Fruit fly (Drosophila melanogaster) whole organism, pupa: ENCODE data around the gene ppk19.
A peak's percentile ranks its signal among the peaks of the same experiment; 100 is the strongest.

Source experiments
- CG10348 ChIP-seq: fragments of 200-800 bp; sonication (Bioruptor generic); IDR thresholded peaks from 2 replicates; pipeline ENCODE4 v1.3.6; 2022; ENCODE audit warnings: missing biosample characterization, missing genetic modification characterization
- CG14655 ChIP-seq: fragments of 200-800 bp; sonication (Bioruptor generic); optimal IDR thresholded peaks from 3 replicates; lab custom pipeline; 2017; ENCODE audit warnings: mild to moderate bottlenecking, missing biosample characterization, missing genetic modification reagents, missing genetic modification characterization
- CG15710 ChIP-seq: fragments of 200-800 bp; sonication (Bioruptor generic); optimal IDR thresholded peaks from 2 replicates; lab custom pipeline; 2018; ENCODE audit warnings: missing biosample characterization, mild to moderate bottlenecking, missing genetic modification characterization, moderate library complexity
- CG17806 ChIP-seq: fragments of 200-800 bp; sonication (Bioruptor generic); optimal IDR thresholded peaks from 2 replicates; lab custom pipeline; 2018; ENCODE audit warnings: missing biosample characterization, mild to moderate bottlenecking, missing genetic modification characterization, moderate library complexity
- CG34367 ChIP-seq: fragments of 200-800 bp; sonication (Bioruptor generic); optimal IDR thresholded peaks from 2 replicates; lab custom pipeline; 2018; ENCODE audit warnings: missing biosample characterization, mild to moderate bottlenecking, missing genetic modification characterization
- CG4496 ChIP-seq: fragments of 200-800 bp; sonication (Bioruptor generic); IDR thresholded peaks from 3 replicates; pipeline ENCODE4 v1.3.6; 2022; ENCODE audit warnings: missing biosample characterization, missing genetic modification characterization
- CG8159 ChIP-seq: fragments of 200-800 bp; sonication (Bioruptor generic); optimal IDR thresholded peaks from 3 replicates; lab custom pipeline; 2018; ENCODE audit warnings: missing biosample characterization, mild to moderate bottlenecking, missing genetic modification characterization, moderate library complexity
- CG8301 ChIP-seq: fragments of 200-800 bp; sonication (Bioruptor generic); optimal IDR thresholded peaks from 2 replicates; lab custom pipeline; 2018; ENCODE audit warnings: missing biosample characterization, mild to moderate bottlenecking, missing genetic modification characterization
- CG9948 ChIP-seq: fragments of 200-800 bp; sonication (Bioruptor generic); optimal IDR thresholded peaks from 2 replicates; lab custom pipeline; 2018; ENCODE audit warnings: missing biosample characterization, mild to moderate bottlenecking, missing genetic modification characterization, moderate library complexity
- EcR ChIP-seq: fragments of 200-800 bp; sonication (Bioruptor generic); optimal IDR thresholded peaks from 3 replicates; lab custom pipeline; 2019; ENCODE audit warnings: missing biosample characterization, missing genetic modification characterization, mild to moderate bottlenecking, moderate library complexity, missing genetic modification reagents
- Ets98B ChIP-seq: fragments of 200-800 bp; sonication (Bioruptor generic); IDR thresholded peaks from 2 replicates; pipeline ENCODE4 v1.3.6; 2022; ENCODE audit warnings: missing biosample characterization, missing genetic modification characterization
- Pif1A ChIP-seq: fragments of 200-800 bp; sonication (Bioruptor generic); optimal IDR thresholded peaks from 3 replicates; lab custom pipeline; 2016; ENCODE audit warnings: missing biosample characterization, missing genetic modification characterization
- fd96Ca ChIP-seq: fragments of 200-800 bp; sonication (Bioruptor generic); IDR thresholded peaks from 3 replicates; pipeline ENCODE4 v1.3.6; 2022; ENCODE audit warnings: missing biosample characterization, missing genetic modification characterization
- gl ChIP-seq: fragments of 200-800 bp; sonication (Bioruptor generic); optimal IDR thresholded peaks from 2 replicates; lab custom pipeline; 2018; ENCODE audit warnings: missing biosample characterization, mild to moderate bottlenecking, missing genetic modification characterization

dm6 chr3R:29675333-29675732 lies 3.1 kb downstream of the ppk19 start, which contains the start of the genes Bub3 and Cap-D2:
- TF ChIP-seq fd96Ca (GFP tag; lab: Robert Waterston, UW) (peak; percentile 60; the same call in 2 of the 3 replicates), CG4496 (GFP tag; lab: Robert Waterston, UW) (peak; percentile 64; the same call in 1 of the 3 replicates), CG14655 (GFP tag; lab: Kevin White, UChicago) (no peak), gl (tag; lab: Kevin White, UChicago) (no peak), EcR (GFP tag; lab: Kevin White, UChicago) (no peak), CG8301 (tag; lab: Kevin White, UChicago) (no peak), CG9948 (tag; lab: Kevin White, UChicago) (peak; percentile 47), Pif1A (no peak), CG15710 (tag; lab: Kevin White, UChicago) (peak; percentile 55), Ets98B (GFP tag; lab: Robert Waterston, UW) (peak; percentile 72; the same call in 1 of the 2 replicates), CG34367 (peak; percentile 27), CG10348 (GFP tag; lab: Robert Waterston, UW) (no peak), CG8159 (tag; lab: Kevin White, UChicago) (peak; percentile 54), CG17806 (tag; lab: Kevin White, UChicago) (peak; percentile 60)
